Worm (Caenorhabditis elegans) whole organism, early embryonic: ENCODE measurements around the gene dyf-4.

Experiments
- B0310.2 ChIP-seq: sonication (generic microtip); optimal IDR thresholded peaks from 2 replicates; lab custom pipeline; 2016; ENCODE audit warnings: mild to moderate bottlenecking, missing genetic modification characterization, missing compliant biosample characterization
- F13C5.2 ChIP-seq: sonication (generic microtip); optimal IDR thresholded peaks from 2 replicates; lab custom pipeline; 2017; ENCODE audit warnings: mild to moderate bottlenecking, missing genetic modification characterization, inconsistent platforms, missing compliant biosample characterization
- aly-1 ChIP-seq: sonication (generic microtip); optimal IDR thresholded peaks from 2 replicates; lab custom pipeline; 2016; ENCODE audit warnings: missing genetic modification characterization, missing compliant biosample characterization
- ama-1 ChIP-seq: fragments of 150-350 bp; optimal IDR thresholded peaks from 2 replicates; lab custom pipeline; 2014
- flt-1 ChIP-seq: fragments of 200-800 bp; sonication (Bioruptor generic); IDR thresholded peaks from 2 replicates; pipeline ENCODE4 v1.3.6; 2022; ENCODE audit warnings: missing genetic modification characterization, missing compliant biosample characterization
- hmg-4 ChIP-seq: fragments of 200-800 bp; sonication (Bioruptor generic); optimal IDR thresholded peaks from 2 replicates; lab custom pipeline; 2018; ENCODE audit warnings: mild to moderate bottlenecking, missing genetic modification characterization, missing compliant biosample characterization
- hnd-1 ChIP-seq: sonication (generic microtip); optimal IDR thresholded peaks from 2 replicates; lab custom pipeline; 2016; ENCODE audit warnings: missing genetic modification characterization, missing compliant biosample characterization
- pes-1 ChIP-seq: fragments of 200-800 bp; sonication (Bioruptor generic); IDR thresholded peaks from 2 replicates; pipeline ENCODE4 v1.3.6; 2022; ENCODE audit warnings: missing genetic modification reagents, missing genetic modification characterization, missing compliant biosample characterization
- sea-1 ChIP-seq: fragments of 200-800 bp; sonication (Bioruptor generic); conservative IDR thresholded peaks from 2 replicates; pipeline ENCODE4 v1.3.6; 2022; ENCODE audit warnings: missing genetic modification characterization, missing compliant biosample characterization
- tbx-11 ChIP-seq: fragments of 200-800 bp; sonication (Bioruptor generic); IDR thresholded peaks from 2 replicates; pipeline ENCODE4 v1.3.6; 2022; ENCODE audit warnings: missing genetic modification characterization, missing compliant biosample characterization

- TF ChIP-seq flt-1 (no peak), ama-1 (lab: Kevin White, UChicago) (no peak), pes-1 (GFP tag; lab: Robert Waterston, UW) (no peak), B0310.2 (no peak), hnd-1 (tag; lab: Kevin White, UChicago) (no peak), hmg-4 (no peak), tbx-11 (GFP tag; lab: Robert Waterston, UW) (no peak), aly-1 (tag; lab: Kevin White, UChicago) (no peak), sea-1 (no peak), F13C5.2 (tag; lab: Kevin White, UChicago) (no peak)
Observed at ce11 chrV:12505730-12506129, 19.8 kb downstream of the dyf-4 start.
